Fruit fly (Drosophila melanogaster) whole organism, embryonic: ENCODE data around the gene CG5921.

Experiments used
- Awh ChIP-seq: fragments of 200-800 bp; sonication (Bioruptor generic); IDR thresholded peaks from 2 replicates; pipeline ENCODE4, ENCODE4 v1.3.6; 2022; ENCODE audit warnings: missing biosample characterization, missing genetic modification characterization
- BEAF-32 ChIP-seq: fragments of 200-800 bp; sonication (Bioruptor generic); optimal IDR thresholded peaks from 3 replicates; lab custom pipeline; 2017; ENCODE audit warnings: missing biosample characterization, missing genetic modification characterization, mild to moderate bottlenecking, moderate library complexity, missing genetic modification reagents
- Blimp-1 ChIP-seq: fragments of 200-800 bp; sonication (Bioruptor generic); optimal IDR thresholded peaks from 3 replicates; lab custom pipeline; 2018; ENCODE audit warnings: missing biosample characterization, missing genetic modification characterization, mild to moderate bottlenecking, moderate library complexity, missing genetic modification reagents
- CG10274 ChIP-seq: fragments of 200-800 bp; sonication (Bioruptor generic); optimal IDR thresholded peaks from 3 replicates; lab custom pipeline; 2017; ENCODE audit warnings: missing biosample characterization, mild to moderate bottlenecking, missing genetic modification characterization
- CG10654 ChIP-seq: fragments of 200-800 bp; sonication (Bioruptor generic); optimal IDR thresholded peaks from 2 replicates; lab custom pipeline; 2016; ENCODE audit warnings: missing biosample characterization, missing genetic modification characterization
- CG10959 ChIP-seq: fragments of 200-800 bp; sonication (Bioruptor generic); IDR thresholded peaks from 2 replicates; pipeline ENCODE4 v1.3.6; 2022; ENCODE audit warnings: missing biosample characterization, missing genetic modification characterization
- CG12942 ChIP-seq: fragments of 200-800 bp; sonication (Bioruptor generic); optimal IDR thresholded peaks from 3 replicates; lab custom pipeline; 2016; ENCODE audit warnings: missing biosample characterization, missing genetic modification characterization
- CG15011 ChIP-seq: fragments of 200-800 bp; sonication (Bioruptor generic); optimal IDR thresholded peaks from 3 replicates; lab custom pipeline; 2018; ENCODE audit warnings: missing biosample characterization, mild to moderate bottlenecking, missing genetic modification characterization
- CG15479 ChIP-seq: fragments of 200-800 bp; sonication (Bioruptor generic); optimal IDR thresholded peaks from 3 replicates; lab custom pipeline; 2019; ENCODE audit warnings: missing biosample characterization, mild to moderate bottlenecking, missing genetic modification characterization, moderate library complexity
- CG1647 ChIP-seq: fragments of 200-800 bp; sonication (Bioruptor generic); optimal IDR thresholded peaks from 3 replicates; lab custom pipeline; 2016; ENCODE audit warnings: missing biosample characterization, missing genetic modification characterization
- CG16863 ChIP-seq: fragments of 200-800 bp; sonication (Bioruptor generic); optimal IDR thresholded peaks from 3 replicates; lab custom pipeline; 2016; ENCODE audit warnings: missing biosample characterization, missing genetic modification characterization
- CG17612 ChIP-seq: fragments of 200-800 bp; sonication (Bioruptor generic); IDR thresholded peaks from 2 replicates; pipeline ENCODE4 v1.3.6; 2022; ENCODE audit warnings: missing biosample characterization, missing genetic modification characterization
- CG1832 ChIP-seq: fragments of 200-800 bp; sonication (Bioruptor generic); optimal IDR thresholded peaks from 2 replicates; lab custom pipeline; 2017; ENCODE audit warnings: missing biosample characterization, mild to moderate bottlenecking, missing genetic modification characterization, inconsistent platforms
- CG3838 ChIP-seq: fragments of 200-800 bp; sonication (Bioruptor generic); optimal IDR thresholded peaks from 3 replicates; lab custom pipeline; 2016; ENCODE audit warnings: missing biosample characterization, missing genetic modification characterization
- CG4707 ChIP-seq: fragments of 200-800 bp; sonication (Bioruptor generic); optimal IDR thresholded peaks from 2 replicates; lab custom pipeline; 2018; ENCODE audit warnings: missing biosample characterization, mild to moderate bottlenecking, missing genetic modification characterization, moderate library complexity
- CG5180 ChIP-seq: fragments of 200-800 bp; sonication (Bioruptor generic); optimal IDR thresholded peaks from 3 replicates; lab custom pipeline; 2017; ENCODE audit warnings: missing biosample characterization, missing genetic modification characterization, mild to moderate bottlenecking, moderate library complexity, missing genetic modification reagents
- CG7839 ChIP-seq: fragments of 200-800 bp; sonication (Bioruptor generic); optimal IDR thresholded peaks from 3 replicates; lab custom pipeline; 2018; ENCODE audit warnings: missing biosample characterization, mild to moderate bottlenecking, missing genetic modification characterization, moderate library complexity
- CTCF ChIP-seq: fragments of 200-800 bp; sonication (Bioruptor generic); optimal IDR thresholded peaks from 2 replicates; lab custom pipeline; 2017; ENCODE audit warnings: missing biosample characterization, mild to moderate bottlenecking, missing genetic modification characterization, moderate library complexity
- Camta ChIP-seq: fragments of 200-800 bp; sonication (Bioruptor generic); optimal IDR thresholded peaks from 2 replicates; lab custom pipeline; 2016; ENCODE audit warnings: missing biosample characterization, missing genetic modification characterization
- D ChIP-seq, 2 experiments: fragments of 200-800 bp in 1 of 2; fragments of >200 bp in 1 of 2; sonication (Bioruptor generic) in 1 of 2; optimal IDR thresholded peaks; 2 replicates in 1 of 2; 3 replicates in 1 of 2; lab custom pipeline; 2017; ENCODE audit warnings: mild to moderate bottlenecking in 1 of 2, missing biosample characterization in 1 of 2, missing genetic modification characterization in 1 of 2, missing genetic modification reagents in 1 of 2
- Dp ChIP-seq: fragments of 200-800 bp; sonication (Bioruptor generic); optimal IDR thresholded peaks from 2 replicates; lab custom pipeline; 2018; ENCODE audit warnings: missing biosample characterization, mild to moderate bottlenecking, missing genetic modification characterization, moderate library complexity
- H2.0 ChIP-seq: fragments of 200-800 bp; sonication (Bioruptor generic); IDR thresholded peaks from 2 replicates; pipeline ENCODE4 v1.3.6; 2022; ENCODE audit warnings: missing biosample characterization, missing genetic modification characterization
- Hmx ChIP-seq: fragments of 200-800 bp; sonication (Bioruptor generic); optimal IDR thresholded peaks from 2 replicates; lab custom pipeline; 2016; ENCODE audit warnings: missing biosample characterization, missing genetic modification characterization
- Hr78 ChIP-seq, 2 experiments: fragments of 200-800 bp in 1 of 2; fragments of >200 bp in 1 of 2; sonication (Bioruptor generic) in 1 of 2; optimal IDR thresholded peaks; 2 replicates each; lab custom pipeline; 2017 to 2019; ENCODE audit warnings: missing biosample characterization in 2 of 2, missing genetic modification characterization in 2 of 2, mild to moderate bottlenecking in 1 of 2, moderate library complexity in 1 of 2
- Lim3 ChIP-seq: fragments of 200-800 bp; sonication (Bioruptor generic); IDR thresholded peaks from 2 replicates; pipeline ENCODE4 v1.3.6; 2022; ENCODE audit warnings: missing biosample characterization, missing genetic modification characterization
- Med ChIP-seq: fragments of 200-800 bp; sonication (Bioruptor generic); peaks from one replicate; lab custom pipeline; 2016; ENCODE audit warnings: missing biosample characterization, missing genetic modification characterization, mild to moderate bottlenecking, inconsistent platforms, moderate library complexity
- Meics ChIP-seq: fragments of 200-800 bp; sonication (Bioruptor generic); optimal IDR thresholded peaks from 2 replicates; lab custom pipeline; 2017; ENCODE audit warnings: missing biosample characterization, mild to moderate bottlenecking, missing genetic modification characterization
- Neu2 ChIP-seq: fragments of 200-800 bp; sonication (Bioruptor generic); optimal IDR thresholded peaks from 3 replicates; lab custom pipeline; 2016; ENCODE audit warnings: missing biosample characterization, missing genetic modification characterization, borderline replicate concordance
- Ravus ChIP-seq: fragments of 200-800 bp; sonication (Bioruptor generic); IDR thresholded peaks from 2 replicates; pipeline ENCODE4 v1.3.6; 2022; ENCODE audit warnings: missing biosample characterization, missing genetic modification characterization
- Sox102F ChIP-seq: fragments of 200-800 bp; sonication (Bioruptor generic); optimal IDR thresholded peaks from 2 replicates; lab custom pipeline; 2018; ENCODE audit warnings: missing biosample characterization, mild to moderate bottlenecking, missing genetic modification characterization, moderate library complexity
- ato ChIP-seq: fragments of 200-800 bp; sonication (Bioruptor generic); IDR thresholded peaks from 2 replicates; pipeline ENCODE4 v1.3.6; 2022; ENCODE audit warnings: missing biosample characterization, missing genetic modification characterization; ENCODE audit not compliant: partially characterized antibody
- chm ChIP-seq: fragments of 200-800 bp; sonication (Bioruptor generic); IDR thresholded peaks from 2 replicates; pipeline ENCODE4 v1.3.6; 2022; ENCODE audit warnings: missing biosample characterization, missing genetic modification characterization
- croc ChIP-seq: fragments of 200-800 bp; sonication (Bioruptor generic); conservative IDR thresholded peaks from 3 replicates; pipeline ENCODE4 v1.3.6; 2022; ENCODE audit warnings: missing biosample characterization, missing genetic modification characterization
- crol ChIP-seq: fragments of 200-800 bp; sonication (Bioruptor generic); IDR thresholded peaks from 2 replicates; pipeline ENCODE4 v1.3.6; 2022; ENCODE audit warnings: missing biosample characterization, missing genetic modification characterization
- disco-r ChIP-seq: fragments of 200-800 bp; sonication (Bioruptor generic); optimal IDR thresholded peaks from 2 replicates; lab custom pipeline; 2016; ENCODE audit warnings: missing biosample characterization, missing genetic modification characterization
- esg ChIP-seq: fragments of 200-800 bp; sonication (Bioruptor generic); conservative IDR thresholded peaks from 2 replicates; pipeline ENCODE4 v1.3.6; 2022; ENCODE audit warnings: missing biosample characterization, missing genetic modification characterization
- eyg ChIP-seq: fragments of 200-800 bp; sonication (Bioruptor generic); optimal IDR thresholded peaks from 3 replicates; lab custom pipeline; 2016; ENCODE audit warnings: missing biosample characterization, missing genetic modification characterization
- fd3F ChIP-seq: fragments of 200-800 bp; sonication (Bioruptor generic); optimal IDR thresholded peaks from 2 replicates; lab custom pipeline; 2018; ENCODE audit warnings: missing biosample characterization, mild to moderate bottlenecking, missing genetic modification characterization, moderate library complexity
- fru ChIP-seq: fragments of >200 bp; optimal IDR thresholded peaks from 2 replicates; lab custom pipeline; 2017
- gcm ChIP-seq: fragments of 200-800 bp; sonication (Bioruptor generic); optimal IDR thresholded peaks from 2 replicates; lab custom pipeline; 2019; ENCODE audit warnings: missing biosample characterization, mild to moderate bottlenecking, missing genetic modification characterization, moderate library complexity
- gcm2 ChIP-seq: fragments of 200-800 bp; sonication (Bioruptor generic); optimal IDR thresholded peaks from 2 replicates; lab custom pipeline; 2016; ENCODE audit warnings: missing biosample characterization, missing genetic modification characterization
- gro ChIP-seq: fragments of 200-800 bp; sonication (Bioruptor generic); optimal IDR thresholded peaks from 2 replicates; lab custom pipeline; 2016; ENCODE audit warnings: missing biosample characterization, missing genetic modification characterization
- hkb ChIP-seq, 2 experiments: fragments of 200-800 bp in 1 of 2; fragments of >200 bp in 1 of 2; sonication (Bioruptor generic) in 1 of 2; IDR thresholded peaks in 1 of 2; optimal IDR thresholded peaks in 1 of 2; 2 replicates each; pipeline versions ENCODE4 v1.3.6 to Lab custom; 2017 to 2022; ENCODE audit warnings: missing biosample characterization in 1 of 2, missing genetic modification characterization in 1 of 2
- insv ChIP-seq, 2 experiments: fragments of 200-800 bp; sonication (Bioruptor generic); optimal IDR thresholded peaks; 3 replicates each; lab custom pipeline; 2016 to 2018; ENCODE audit warnings: missing biosample characterization in 2 of 2, missing genetic modification characterization in 2 of 2
- inv ChIP-seq: fragments of 200-800 bp; sonication (Bioruptor generic); IDR thresholded peaks from 2 replicates; pipeline ENCODE4 v1.3.6; 2022; ENCODE audit warnings: missing biosample characterization, missing genetic modification characterization; ENCODE audit not compliant: partially characterized antibody
- jumu ChIP-seq: fragments of 200-800 bp; sonication (Bioruptor generic); optimal IDR thresholded peaks from 3 replicates; lab custom pipeline; 2016; ENCODE audit warnings: missing biosample characterization, missing genetic modification characterization
- kah ChIP-seq: fragments of 200-800 bp; sonication (Bioruptor generic); optimal IDR thresholded peaks from 2 replicates; lab custom pipeline; 2018; ENCODE audit warnings: missing biosample characterization, mild to moderate bottlenecking, missing genetic modification characterization
- phol ChIP-seq: fragments of 200-800 bp; sonication (Bioruptor generic); optimal IDR thresholded peaks from 3 replicates; lab custom pipeline; 2018; ENCODE audit warnings: missing biosample characterization, mild to moderate bottlenecking, missing genetic modification characterization, moderate library complexity
- row ChIP-seq: fragments of 200-800 bp; sonication (Bioruptor generic); IDR thresholded peaks from 3 replicates; pipeline ENCODE4 v1.3.6; 2022; ENCODE audit warnings: missing biosample characterization, missing genetic modification characterization
- toy ChIP-seq: fragments of 200-800 bp; sonication (Bioruptor generic); IDR thresholded peaks from 2 replicates; pipeline ENCODE4 v1.3.6; 2022; ENCODE audit warnings: missing biosample characterization, missing genetic modification characterization

Gene CG5921

DNA sequence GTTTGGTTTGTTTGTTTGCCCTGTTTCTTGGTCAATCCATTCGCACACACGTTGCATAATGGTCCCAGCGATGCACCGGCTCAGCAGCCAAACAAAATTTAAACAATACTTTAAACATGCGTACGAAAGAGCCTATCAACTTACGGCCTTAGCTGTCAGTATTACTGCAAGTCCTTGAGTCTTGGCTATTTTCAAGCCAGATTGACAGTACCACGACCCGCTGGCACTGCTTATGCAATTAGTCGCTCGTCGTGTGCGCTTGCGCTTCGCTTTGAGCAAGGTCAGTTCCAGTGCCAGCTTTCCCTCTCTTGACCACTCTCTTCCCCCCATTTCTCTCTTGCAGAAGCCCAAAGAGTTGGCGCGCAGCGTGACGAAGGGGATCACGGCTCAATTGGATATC is 18.1 kb downstream of the CG5921 start (continued):
- TF ChIP-seq Ravus (GFP tag; lab: Robert Waterston, UW): no peak
- TF ChIP-seq phol: no peak
- no peak for TF ChIP-seq Sox102F
- no peak for TF ChIP-seq CG10654 (GFP tag; lab: Kevin White, UChicago)
- TF ChIP-seq disco-r (GFP tag; lab: Kevin White, UChicago): no peak
- TF ChIP-seq Med (GFP tag; lab: Kevin White, UChicago): peak; percentile 6
- TF ChIP-seq CG10959 (GFP tag; lab: Robert Waterston, UW): no peak
- TF ChIP-seq Awh (GFP tag; lab: Robert Waterston, UW): no peak
- no peak for TF ChIP-seq CG3838
- TF ChIP-seq CG5180 (GFP tag; lab: Kevin White, UChicago): peak; percentile 3
- no peak for TF ChIP-seq croc (GFP tag; lab: Robert Waterston, UW)
- TF ChIP-seq gcm (GFP tag; lab: Kevin White, UChicago): no peak
- TF ChIP-seq CG10274: no peak
- no peak for TF ChIP-seq ato
- no peak for TF ChIP-seq CG15479 (GFP tag; lab: Kevin White, UChicago)
- no peak for TF ChIP-seq Blimp-1 (GFP tag; lab: Kevin White, UChicago)
- TF ChIP-seq row (GFP tag; lab: Robert Waterston, UW): peak; percentile 26; the same call in 1 of the 3 replicates
- TF ChIP-seq fd3F (GFP tag; lab: Kevin White, UChicago): no peak
- TF ChIP-seq crol (GFP tag; lab: Robert Waterston, UW): 0 out of 2 replicates have a peak, but pooled peaks have one; percentile 31

- TF ChIP-seq insv (GFP tag; optimal IDR thresholded peaks at IDR 0.05; lab: Kevin White, UChicago): peak in 1 of 2 experiments; percentile 7
- TF ChIP-seq CG7839 (tag; lab: Kevin White, UChicago): peak; percentile 93
- peak; percentile 88 for TF ChIP-seq Lim3
- peak; percentile 72 for TF ChIP-seq Camta (GFP tag; lab: Kevin White, UChicago)
- no peak for TF ChIP-seq inv (GFP tag; lab: Robert Waterston, UW)
- no peak for TF ChIP-seq gro (GFP tag; lab: Kevin White, UChicago)
- TF ChIP-seq CG1832 (GFP tag; lab: Kevin White, UChicago): no peak
- TF ChIP-seq CG12942 (GFP tag; lab: Kevin White, UChicago): peak; percentile 83
- peak; percentile 86 for TF ChIP-seq kah (GFP tag; lab: Kevin White, UChicago)
- no peak for TF ChIP-seq gcm2
- no peak for TF ChIP-seq hkb (optimal IDR thresholded peaks at IDR 0.05; lab: Kevin White, UChicago)
- TF ChIP-seq hkb (GFP tag; IDR thresholded peaks at IDR 0.05; lab: Robert Waterston, UW): peak; percentile 97
- TF ChIP-seq Hr78 (GFP tag; optimal IDR thresholded peaks at IDR 0.05; lab: Kevin White, UChicago): peak in 1 of 2 experiments; percentile 58
- TF ChIP-seq Hmx (GFP tag; lab: Kevin White, UChicago): no peak
- TF ChIP-seq D (optimal IDR thresholded peaks at IDR 0.05; lab: Kevin White, UChicago): no peak
- TF ChIP-seq D (GFP tag; optimal IDR thresholded peaks at IDR 0.05; lab: Kevin White, UChicago): peak; percentile 96
- TF ChIP-seq CG17612 (GFP tag; lab: Robert Waterston, UW): peak; percentile 77
- no peak for TF ChIP-seq eyg (GFP tag; lab: Kevin White, UChicago)
- TF ChIP-seq fru: no peak
- no peak for TF ChIP-seq Dp (GFP tag; lab: Kevin White, UChicago)
- peak; percentile 95 for TF ChIP-seq H2.0 (GFP tag; lab: Robert Waterston, UW)
- peak; percentile 93; the same call in 1 of the 2 replicates for TF ChIP-seq chm
- TF ChIP-seq Awh (GFP tag; lab: Robert Waterston, UW): peak; percentile 97
- peak; percentile 69 for TF ChIP-seq CG1647
- peak; percentile 75 for TF ChIP-seq CG4707 (GFP tag; lab: Kevin White, UChicago)
- TF ChIP-seq Meics (GFP tag; lab: Kevin White, UChicago): peak; percentile 83
- TF ChIP-seq BEAF-32 (GFP tag; lab: Kevin White, UChicago): no peak
- TF ChIP-seq toy (GFP tag; lab: Robert Waterston, UW): peak; percentile 74
- peak; percentile 58 for TF ChIP-seq CG16863 (GFP tag; lab: Kevin White, UChicago)
- peak; percentile 94 for TF ChIP-seq esg (GFP tag; lab: Robert Waterston, UW)
- no peak for TF ChIP-seq jumu (GFP tag; lab: Kevin White, UChicago)
- peak; percentile 76 for TF ChIP-seq CG15011 (GFP tag; lab: Kevin White, UChicago)
- TF ChIP-seq CTCF (GFP tag; lab: Kevin White, UChicago): peak; percentile 58
- no peak for TF ChIP-seq Neu2 (GFP tag; lab: Kevin White, UChicago)
These were observed 24.2 kb downstream of the CG5921 start, which contains the start of gene Tsp5D for dm6 chrX:6074845-6075244. Tsp5D (minus strand) TSS chrX:6074857.
